Fruit fly (Drosophila melanogaster) whole organism, pupa: ENCODE data around the gene CG18764.

Experiments used
- CG10348 ChIP-seq: fragments of 200-800 bp; sonication (Bioruptor generic); IDR thresholded peaks from 2 replicates; pipeline ENCODE4 v1.3.6; 2022; ENCODE audit warnings: missing biosample characterization, missing genetic modification characterization
- CG13204 ChIP-seq: fragments of 200-800 bp; sonication (Bioruptor generic); optimal IDR thresholded peaks from 2 replicates; lab custom pipeline; 2018; ENCODE audit warnings: missing biosample characterization, mild to moderate bottlenecking, missing genetic modification characterization, moderate library complexity
- CG14655 ChIP-seq: fragments of 200-800 bp; sonication (Bioruptor generic); optimal IDR thresholded peaks from 3 replicates; lab custom pipeline; 2017; ENCODE audit warnings: mild to moderate bottlenecking, missing biosample characterization, missing genetic modification reagents, missing genetic modification characterization
- CG17806 ChIP-seq: fragments of 200-800 bp; sonication (Bioruptor generic); optimal IDR thresholded peaks from 2 replicates; lab custom pipeline; 2018; ENCODE audit warnings: missing biosample characterization, mild to moderate bottlenecking, missing genetic modification characterization, moderate library complexity
- CG32121 ChIP-seq: fragments of 200-800 bp; sonication (Bioruptor generic); IDR thresholded peaks from 2 replicates; pipeline ENCODE4 v1.3.6; 2022; ENCODE audit warnings: missing biosample characterization, missing genetic modification characterization
- CG8301 ChIP-seq: fragments of 200-800 bp; sonication (Bioruptor generic); optimal IDR thresholded peaks from 2 replicates; lab custom pipeline; 2018; ENCODE audit warnings: missing biosample characterization, mild to moderate bottlenecking, missing genetic modification characterization
- EcR ChIP-seq: fragments of 200-800 bp; sonication (Bioruptor generic); optimal IDR thresholded peaks from 3 replicates; lab custom pipeline; 2019; ENCODE audit warnings: missing biosample characterization, missing genetic modification characterization, mild to moderate bottlenecking, moderate library complexity, missing genetic modification reagents
- Ets98B ChIP-seq: fragments of 200-800 bp; sonication (Bioruptor generic); IDR thresholded peaks from 2 replicates; pipeline ENCODE4 v1.3.6; 2022; ENCODE audit warnings: missing biosample characterization, missing genetic modification characterization
- Pif1A ChIP-seq: fragments of 200-800 bp; sonication (Bioruptor generic); optimal IDR thresholded peaks from 3 replicates; lab custom pipeline; 2016; ENCODE audit warnings: missing biosample characterization, missing genetic modification characterization
- Pif1B ChIP-seq: fragments of 200-800 bp; sonication (Bioruptor generic); optimal IDR thresholded peaks from 3 replicates; lab custom pipeline; 2016; ENCODE audit warnings: missing biosample characterization, missing genetic modification characterization
- Snoo ChIP-seq: fragments of 200-800 bp; sonication (Bioruptor generic); optimal IDR thresholded peaks from 3 replicates; lab custom pipeline; 2017; ENCODE audit warnings: missing biosample characterization, mild to moderate bottlenecking, missing genetic modification characterization, inconsistent platforms
- fd96Ca ChIP-seq: fragments of 200-800 bp; sonication (Bioruptor generic); IDR thresholded peaks from 3 replicates; pipeline ENCODE4 v1.3.6; 2022; ENCODE audit warnings: missing biosample characterization, missing genetic modification characterization
- gl ChIP-seq: fragments of 200-800 bp; sonication (Bioruptor generic); optimal IDR thresholded peaks from 2 replicates; lab custom pipeline; 2018; ENCODE audit warnings: missing biosample characterization, mild to moderate bottlenecking, missing genetic modification characterization
- rn ChIP-seq: fragments of 200-800 bp; sonication (Bioruptor generic); IDR thresholded peaks from 2 replicates; pipeline ENCODE4 v1.3.6; 2022; ENCODE audit warnings: missing biosample characterization, missing genetic modification characterization

dm6 chr3R:11625544-11625943 is 1.1 kb upstream of the CG18764 start, which contains the start of gene Zaf1:
- TF ChIP-seq Snoo (tag; lab: Kevin White, UChicago) = no peak
- TF ChIP-seq Pif1A = no peak
- no peak for TF ChIP-seq CG32121 (GFP tag; lab: Robert Waterston, UW)
- no peak for TF ChIP-seq fd96Ca (GFP tag; lab: Robert Waterston, UW)
- no peak for TF ChIP-seq EcR (GFP tag; lab: Kevin White, UChicago)
- no peak for TF ChIP-seq CG13204 (GFP tag; lab: Kevin White, UChicago)
- no peak for TF ChIP-seq CG10348
- no peak for TF ChIP-seq CG14655 (GFP tag; lab: Kevin White, UChicago)
- TF ChIP-seq CG8301 (tag; lab: Kevin White, UChicago) = no peak
- no peak for TF ChIP-seq rn (GFP tag; lab: Robert Waterston, UW)
- TF ChIP-seq Ets98B = no peak
- TF ChIP-seq CG17806 (tag; lab: Kevin White, UChicago) = no peak
- no peak for TF ChIP-seq gl (tag; lab: Kevin White, UChicago)
- no peak for TF ChIP-seq Pif1B (GFP tag; lab: Kevin White, UChicago)
